Fruit fly (Drosophila melanogaster) whole organism, embryonic: Measurements from ENCODE around the gene CG13482.

Source experiments
- Aef1 ChIP-seq: fragments of 200-800 bp; sonication (Bioruptor generic); IDR thresholded peaks from 3 replicates; pipeline ENCODE4 v1.3.6; 2022; ENCODE audit warnings: missing biosample characterization, missing genetic modification characterization
- CG10209 ChIP-seq: fragments of 200-800 bp; sonication (Bioruptor generic); optimal IDR thresholded peaks from 3 replicates; lab custom pipeline; 2017; ENCODE audit warnings: missing biosample characterization, mild to moderate bottlenecking, missing genetic modification characterization, missing genetic modification reagents
- CG10543 ChIP-seq: fragments of 200-800 bp; sonication (Bioruptor generic); optimal IDR thresholded peaks from 3 replicates; lab custom pipeline; 2017; ENCODE audit warnings: missing biosample characterization, mild to moderate bottlenecking, missing genetic modification characterization, moderate library complexity
- CG10565 ChIP-seq: fragments of 200-800 bp; sonication (Bioruptor generic); optimal IDR thresholded peaks from 3 replicates; lab custom pipeline; 2016; ENCODE audit warnings: missing biosample characterization, mild to moderate bottlenecking, missing genetic modification characterization
- CG10959 ChIP-seq: fragments of 200-800 bp; sonication (Bioruptor generic); IDR thresholded peaks from 2 replicates; pipeline ENCODE4 v1.3.6; 2022; ENCODE audit warnings: missing biosample characterization, missing genetic modification characterization
- CG11504 ChIP-seq: fragments of 200-800 bp; sonication (Bioruptor generic); optimal IDR thresholded peaks from 3 replicates; lab custom pipeline; 2019; ENCODE audit warnings: missing biosample characterization, mild to moderate bottlenecking, missing genetic modification characterization, moderate library complexity
- CG12219 ChIP-seq: fragments of 200-800 bp; sonication (Bioruptor generic); optimal IDR thresholded peaks from 3 replicates; lab custom pipeline; 2018; ENCODE audit warnings: missing biosample characterization, mild to moderate bottlenecking, missing genetic modification characterization
- CG13296 ChIP-seq: fragments of 200-800 bp; sonication (Bioruptor generic); optimal IDR thresholded peaks from 3 replicates; lab custom pipeline; 2018; ENCODE audit warnings: missing biosample characterization, mild to moderate bottlenecking, missing genetic modification characterization
- CG14965 ChIP-seq: fragments of 200-800 bp; sonication (Bioruptor generic); optimal IDR thresholded peaks from 2 replicates; lab custom pipeline; 2016; ENCODE audit warnings: missing biosample characterization, missing genetic modification characterization, borderline replicate concordance
- CG17568 ChIP-seq: fragments of 200-800 bp; sonication (Bioruptor generic); optimal IDR thresholded peaks from 2 replicates; lab custom pipeline; 2018; ENCODE audit warnings: missing biosample characterization, mild to moderate bottlenecking, missing genetic modification characterization, moderate library complexity
- CG17802 ChIP-seq: fragments of 200-800 bp; sonication (Bioruptor generic); optimal IDR thresholded peaks from 2 replicates; lab custom pipeline; 2018; ENCODE audit warnings: missing biosample characterization, mild to moderate bottlenecking, missing genetic modification characterization, moderate library complexity
- CG2199 ChIP-seq: fragments of 200-800 bp; sonication (Bioruptor generic); IDR thresholded peaks from 3 replicates; pipeline ENCODE4 v1.3.6; 2022; ENCODE audit warnings: missing biosample characterization, missing genetic modification characterization
- CG3065 ChIP-seq: fragments of 200-800 bp; sonication (Bioruptor generic); optimal IDR thresholded peaks from 2 replicates; lab custom pipeline; 2016; ENCODE audit warnings: missing biosample characterization, missing genetic modification characterization
- CG4617 ChIP-seq: fragments of 200-800 bp; sonication (Bioruptor generic); optimal IDR thresholded peaks from 3 replicates; lab custom pipeline; 2016; ENCODE audit warnings: missing biosample characterization, missing genetic modification characterization, borderline replicate concordance
- CG6254 ChIP-seq: fragments of 200-800 bp; sonication (Bioruptor generic); optimal IDR thresholded peaks from 3 replicates; lab custom pipeline; 2017; ENCODE audit warnings: mild to moderate bottlenecking, missing biosample characterization, missing genetic modification reagents, missing genetic modification characterization
- CG9876 ChIP-seq: fragments of 200-800 bp; sonication (Bioruptor generic); optimal IDR thresholded peaks from 2 replicates; lab custom pipeline; 2016; ENCODE audit warnings: missing biosample characterization, missing genetic modification characterization
- Dfd ChIP-seq, 2 experiments: fragments of >200 bp; optimal IDR thresholded peaks; 2 replicates each; lab custom pipeline; 2017; ENCODE audit warnings: missing biosample characterization in 2 of 2, missing genetic modification characterization in 2 of 2
- HLH4C ChIP-seq: fragments of 200-800 bp; sonication (Bioruptor generic); IDR thresholded peaks from 3 replicates; pipeline ENCODE4 v1.3.6; 2022; ENCODE audit warnings: missing biosample characterization, missing genetic modification characterization; ENCODE audit not compliant: partially characterized antibody
- Meics ChIP-seq: fragments of 200-800 bp; sonication (Bioruptor generic); optimal IDR thresholded peaks from 2 replicates; lab custom pipeline; 2017; ENCODE audit warnings: missing biosample characterization, mild to moderate bottlenecking, missing genetic modification characterization
- NK7.1 ChIP-seq: fragments of 200-800 bp; sonication (Bioruptor generic); optimal IDR thresholded peaks from 3 replicates; lab custom pipeline; 2016; ENCODE audit warnings: missing biosample characterization, missing genetic modification characterization
- Sox102F ChIP-seq: fragments of 200-800 bp; sonication (Bioruptor generic); optimal IDR thresholded peaks from 2 replicates; lab custom pipeline; 2018; ENCODE audit warnings: missing biosample characterization, mild to moderate bottlenecking, missing genetic modification characterization, moderate library complexity
- Stat92E ChIP-seq, 3 experiments: fragments of >200 bp in 2 of 3; fragments of 200-800 bp in 1 of 3; sonication (Bioruptor generic) in 1 of 3; optimal IDR thresholded peaks; 2 replicates each; lab custom pipeline; 2017 to 2019; ENCODE audit warnings: missing biosample characterization in 3 of 3, missing genetic modification characterization in 3 of 3, mild to moderate bottlenecking in 1 of 3, moderate library complexity in 1 of 3
- Xrp1 ChIP-seq: fragments of 200-800 bp; sonication (Bioruptor generic); IDR thresholded peaks from 2 replicates; pipeline ENCODE4 v1.3.6; 2022; ENCODE audit warnings: missing biosample characterization, missing genetic modification characterization
- abd-A ChIP-seq: fragments of 200-800 bp; sonication (Bioruptor generic); optimal IDR thresholded peaks from 3 replicates; lab custom pipeline; 2019; ENCODE audit warnings: missing biosample characterization, mild to moderate bottlenecking, missing genetic modification characterization, moderate library complexity
- ap ChIP-seq: fragments of 200-800 bp; sonication (Bioruptor generic); IDR thresholded peaks from 2 replicates; pipeline ENCODE4 v1.3.6; 2022; ENCODE audit warnings: missing biosample characterization, missing genetic modification characterization
- danr ChIP-seq: fragments of 200-800 bp; sonication (Bioruptor generic); IDR thresholded peaks from 2 replicates; pipeline ENCODE4 v1.3.6; 2022; ENCODE audit warnings: missing biosample characterization, missing genetic modification characterization
- dysf ChIP-seq: fragments of 200-800 bp; sonication (Bioruptor generic); IDR thresholded peaks from 3 replicates; pipeline ENCODE4 v1.3.6; 2022; ENCODE audit warnings: missing biosample characterization, missing genetic modification characterization
- esg ChIP-seq: fragments of 200-800 bp; sonication (Bioruptor generic); conservative IDR thresholded peaks from 2 replicates; pipeline ENCODE4 v1.3.6; 2022; ENCODE audit warnings: missing biosample characterization, missing genetic modification characterization
- eve ChIP-seq, 2 experiments: fragments of >200 bp; optimal IDR thresholded peaks; 2 replicates each; lab custom pipeline; 2017; ENCODE audit warnings: missing biosample characterization in 2 of 2, missing genetic modification characterization in 2 of 2
- fd64A ChIP-seq: fragments of 200-800 bp; sonication (Bioruptor generic); optimal IDR thresholded peaks from 3 replicates; lab custom pipeline; 2018; ENCODE audit warnings: missing biosample characterization, mild to moderate bottlenecking, missing genetic modification characterization
- gem ChIP-seq: fragments of 200-800 bp; sonication (Bioruptor generic); optimal IDR thresholded peaks from 2 replicates; lab custom pipeline; 2019; ENCODE audit warnings: missing biosample characterization, mild to moderate bottlenecking, missing genetic modification characterization, moderate library complexity
- ham ChIP-seq: fragments of 200-800 bp; sonication (Bioruptor generic); IDR thresholded peaks from 2 replicates; pipeline ENCODE4 v1.3.6; 2022; ENCODE audit warnings: missing biosample characterization, missing genetic modification characterization
- klu ChIP-seq: fragments of 200-800 bp; sonication (Bioruptor generic); IDR thresholded peaks from 2 replicates; pipeline ENCODE4 v1.3.6; 2022; ENCODE audit warnings: missing biosample characterization, missing genetic modification characterization
- kni ChIP-seq: fragments of 200-800 bp; sonication (Bioruptor generic); optimal IDR thresholded peaks from 3 replicates; lab custom pipeline; 2017; ENCODE audit warnings: mild to moderate bottlenecking, missing biosample characterization, missing genetic modification reagents, missing genetic modification characterization
- lola ChIP-seq, 3 experiments: fragments of >200 bp in 2 of 3; fragments of 200-800 bp in 1 of 3; sonication (Bioruptor generic) in 1 of 3; optimal IDR thresholded peaks; 2 replicates each; lab custom pipeline; 2017 to 2019; ENCODE audit warnings: missing biosample characterization in 3 of 3, missing genetic modification characterization in 3 of 3, mild to moderate bottlenecking in 1 of 3, moderate library complexity in 1 of 3
- nau ChIP-seq: fragments of 200-800 bp; sonication (Bioruptor generic); optimal IDR thresholded peaks from 3 replicates; lab custom pipeline; 2017; ENCODE audit warnings: missing biosample characterization, mild to moderate bottlenecking, missing genetic modification characterization, missing genetic modification reagents
- nom ChIP-seq: fragments of 200-800 bp; sonication (Bioruptor generic); optimal IDR thresholded peaks from 2 replicates; lab custom pipeline; 2017; ENCODE audit warnings: missing biosample characterization, missing genetic modification characterization, mild to moderate bottlenecking, moderate library complexity, missing genetic modification reagents
- otp ChIP-seq: fragments of 200-800 bp; sonication (Bioruptor generic); IDR thresholded peaks from 3 replicates; pipeline ENCODE4, ENCODE4 v1.3.6; 2022; ENCODE audit warnings: missing biosample characterization, missing genetic modification characterization
- pnt ChIP-seq: fragments of 200-800 bp; sonication (Bioruptor generic); optimal IDR thresholded peaks from 3 replicates; lab custom pipeline; 2016; ENCODE audit warnings: missing biosample characterization, missing genetic modification characterization
- pzg ChIP-seq: fragments of 200-800 bp; sonication (Bioruptor generic); optimal IDR thresholded peaks from 3 replicates; lab custom pipeline; 2018; ENCODE audit warnings: missing biosample characterization, mild to moderate bottlenecking, missing genetic modification characterization, moderate library complexity
- schlank ChIP-seq: fragments of 200-800 bp; sonication (Bioruptor generic); optimal IDR thresholded peaks from 2 replicates; lab custom pipeline; 2018; ENCODE audit warnings: missing biosample characterization, mild to moderate bottlenecking, missing genetic modification characterization
- sqz ChIP-seq: fragments of 200-800 bp; sonication (Bioruptor generic); optimal IDR thresholded peaks from 3 replicates; lab custom pipeline; 2018; ENCODE audit warnings: missing biosample characterization, mild to moderate bottlenecking, missing genetic modification characterization
- ssp ChIP-seq: fragments of 200-800 bp; sonication (Bioruptor generic); IDR thresholded peaks from 2 replicates; pipeline ENCODE4 v1.3.6; 2022; ENCODE audit warnings: missing biosample characterization, missing genetic modification characterization
- tin ChIP-seq: fragments of 200-800 bp; sonication (Bioruptor generic); optimal IDR thresholded peaks from 3 replicates; lab custom pipeline; 2016; ENCODE audit warnings: missing biosample characterization, missing genetic modification characterization
- twi ChIP-seq: fragments of 200-800 bp; optimal IDR thresholded peaks from 2 replicates; lab custom pipeline; 2019; ENCODE audit warnings: missing biosample characterization, mild to moderate bottlenecking, missing genetic modification characterization, moderate library complexity
- tx ChIP-seq: fragments of 200-800 bp; sonication (Bioruptor generic); optimal IDR thresholded peaks from 2 replicates; lab custom pipeline; 2016; ENCODE audit warnings: missing biosample characterization, missing genetic modification characterization
- wek ChIP-seq: fragments of 200-800 bp; sonication (Bioruptor generic); optimal IDR thresholded peaks from 3 replicates; lab custom pipeline; 2018; ENCODE audit warnings: missing biosample characterization, mild to moderate bottlenecking, missing genetic modification characterization, moderate library complexity
- wor ChIP-seq: fragments of 200-800 bp; sonication (Bioruptor generic); IDR thresholded peaks from 2 replicates; pipeline ENCODE4 v1.3.6; 2022; ENCODE audit warnings: missing biosample characterization, missing genetic modification characterization

The CG13482 gene

DNA sequence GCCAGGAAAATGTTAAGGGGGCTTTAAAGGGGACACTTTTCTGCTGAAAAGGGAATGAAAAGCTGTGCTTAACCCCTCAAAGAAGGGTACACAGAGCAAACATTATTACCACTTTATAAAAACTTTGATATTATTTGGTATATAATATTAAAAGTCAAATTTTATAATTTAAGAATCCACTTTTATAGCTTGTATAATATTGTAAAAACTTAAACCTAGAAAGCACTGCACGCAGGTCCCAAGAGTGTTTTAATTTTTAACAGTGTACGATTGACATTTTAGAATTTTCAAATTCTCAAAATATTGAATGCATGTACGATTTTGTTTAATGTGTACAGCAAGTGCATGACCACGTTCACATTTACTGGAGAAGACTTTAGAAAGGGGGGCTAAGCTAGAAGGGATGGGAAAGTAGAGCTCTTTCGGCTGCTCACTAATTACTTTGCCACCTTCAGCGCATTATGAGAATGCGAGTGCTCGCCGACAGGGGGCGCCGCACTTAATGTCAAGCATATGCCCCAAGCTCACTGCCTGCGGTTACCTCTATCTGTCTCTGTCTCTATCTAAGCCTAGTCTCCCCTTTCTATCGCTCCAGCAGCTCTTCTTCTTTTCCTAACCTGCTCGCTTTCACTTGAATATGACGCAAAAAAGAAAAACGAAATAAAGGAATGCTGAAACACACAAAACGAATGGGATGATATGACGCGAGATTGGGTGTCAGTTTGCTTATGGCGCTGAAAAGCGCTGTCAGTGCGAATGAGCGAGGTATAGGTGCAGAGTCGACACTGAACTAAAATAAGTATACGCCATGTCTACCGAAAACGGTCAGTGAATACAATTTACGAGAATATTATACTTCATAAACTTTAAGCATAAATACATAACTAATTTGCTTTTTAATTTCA, 30.9 kb downstream of the CG13482 start (continued):
- TF ChIP-seq gem (tag; lab: Kevin White, UChicago) (peak; percentile 44), CG6254 (GFP tag; lab: Kevin White, UChicago) (no peak), CG17568 (GFP tag; lab: Kevin White, UChicago) (no peak), esg (0 out of 2 replicates have a peak, but pooled peaks have one; percentile 10), ham (no peak), lola (GFP tag; optimal IDR thresholded peaks at IDR 0.05; lab: Kevin White, UChicago) (no peak), eve (GFP tag; optimal IDR thresholded peaks at IDR 0.05; lab: Kevin White, UChicago) (no peak), CG10209 (GFP tag; lab: Kevin White, UChicago) (no peak), CG3065 (GFP tag; lab: Kevin White, UChicago) (no peak), nau (GFP tag; lab: Kevin White, UChicago) (no peak), CG10565 (GFP tag; lab: Kevin White, UChicago) (no peak), schlank (tag; lab: Kevin White, UChicago) (no peak), danr (GFP tag; lab: Robert Waterston, UW) (no peak), ssp (GFP tag; lab: Robert Waterston, UW) (no peak), pnt (no peak), CG4617 (GFP tag; lab: Kevin White, UChicago) (no peak), CG12219 (GFP tag; lab: Kevin White, UChicago) (no peak), wor (GFP tag; lab: Robert Waterston, UW) (no peak), NK7.1 (no peak), klu (no peak), nom (no peak), pzg (GFP tag; lab: Kevin White, UChicago) (no peak), Dfd (GFP tag; optimal IDR thresholded peaks at IDR 0.05; lab: Kevin White, UChicago) (no peak), abd-A (tag; lab: Kevin White, UChicago) (no peak), fd64A (no peak), sqz (GFP tag; lab: Kevin White, UChicago) (no peak), CG14965 (no peak), dysf (GFP tag; lab: Robert Waterston, UW) (0 out of 3 replicates have a peak, but pooled peaks have one; percentile 16), CG2199 (GFP tag; lab: Robert Waterston, UW) (0 out of 3 replicates have a peak, but pooled peaks have one; percentile 45), CG11504 (peak; percentile 51), Meics (GFP tag; lab: Kevin White, UChicago) (peak; percentile 14), CG17802 (tag; lab: Kevin White, UChicago) (no peak), HLH4C (GFP tag; lab: Robert Waterston, UW) (no peak), ap (GFP tag; lab: Robert Waterston, UW) (no peak), Xrp1 (peak; percentile 20; the same call in 1 of the 2 replicates), CG9876 (GFP tag; lab: Kevin White, UChicago) (no peak), Stat92E (GFP tag; optimal IDR thresholded peaks at IDR 0.05; lab: Kevin White, UChicago) (no peak), CG10959 (GFP tag; lab: Robert Waterston, UW) (no peak), CG13296 (no peak), twi (no peak), Aef1 (GFP tag; lab: Robert Waterston, UW) (no peak), wek (GFP tag; lab: Kevin White, UChicago) (no peak), kni (GFP tag; lab: Kevin White, UChicago) (no peak), otp (0 out of 3 replicates have a peak, but pooled peaks have one; percentile 32), tx (GFP tag; lab: Kevin White, UChicago) (no peak), tin (GFP tag; lab: Kevin White, UChicago) (no peak), Sox102F (no peak), CG10543 (no peak)
